Worm (Caenorhabditis elegans) whole organism, L4/young adult: Measurements from ENCODE around the gene srbc-62.

ENCODE experiments used
- dao-5 ChIP-seq: sonication (generic microtip); optimal IDR thresholded peaks from 2 replicates; lab custom pipeline; 2016; ENCODE audit warnings: missing genotype, missing genetic modification characterization, moderate library complexity, missing compliant biosample characterization
- him-1 ChIP-seq: sonication (generic microtip); optimal IDR thresholded peaks from 2 replicates; lab custom pipeline; 2016; ENCODE audit warnings: missing genotype, missing genetic modification reagents, missing genetic modification characterization, missing compliant biosample characterization

ce11 chrV:17171551-17171950, 46.2 kb upstream of the srbc-62 start, which contains the start of gene srbc-26:
- no peak for TF ChIP-seq him-1 (tag; lab: Kevin White, UChicago)
- no peak for TF ChIP-seq dao-5
